Fruit fly (Drosophila melanogaster) whole organism, embryonic: Measurements from ENCODE around the gene plum.
A peak's percentile ranks its signal among the peaks of the same experiment; 100 is the strongest.

Source experiments
- Ada2b ChIP-seq: fragments of 200-800 bp; sonication (Bioruptor generic); IDR thresholded peaks from 2 replicates; pipeline ENCODE4 v1.3.6; 2022; ENCODE audit warnings: missing biosample characterization, missing genetic modification characterization
- Adf1 ChIP-seq: fragments of 200-800 bp; sonication (Bioruptor generic); IDR thresholded peaks from 2 replicates; pipeline ENCODE4 v1.3.6; 2022; ENCODE audit warnings: missing biosample characterization, missing genetic modification characterization
- Aef1 ChIP-seq: fragments of 200-800 bp; sonication (Bioruptor generic); IDR thresholded peaks from 3 replicates; pipeline ENCODE4 v1.3.6; 2022; ENCODE audit warnings: missing biosample characterization, missing genetic modification characterization
- Asciz ChIP-seq: fragments of 200-800 bp; sonication (Bioruptor generic); optimal IDR thresholded peaks from 2 replicates; lab custom pipeline; 2017; ENCODE audit warnings: missing biosample characterization, mild to moderate bottlenecking, missing genetic modification characterization, missing genetic modification reagents
- CG10147 ChIP-seq: fragments of 200-800 bp; sonication (Bioruptor generic); optimal IDR thresholded peaks from 2 replicates; lab custom pipeline; 2019; ENCODE audit warnings: missing biosample characterization, mild to moderate bottlenecking, missing genetic modification characterization, moderate library complexity
- CG1024 ChIP-seq: fragments of 200-800 bp; sonication (Bioruptor generic); IDR thresholded peaks from 2 replicates; pipeline ENCODE4 v1.3.6; 2022; ENCODE audit warnings: missing biosample characterization, missing genetic modification characterization
- CG10431 ChIP-seq: fragments of 200-800 bp; sonication (Bioruptor generic); optimal IDR thresholded peaks from 3 replicates; lab custom pipeline; 2018; ENCODE audit warnings: missing biosample characterization, mild to moderate bottlenecking, missing genetic modification characterization
- CG11247 ChIP-seq: fragments of 200-800 bp; sonication (Bioruptor generic); IDR thresholded peaks from 2 replicates; pipeline ENCODE4 v1.3.6; 2022; ENCODE audit warnings: missing biosample characterization, missing genetic modification characterization
- CG12155 ChIP-seq: fragments of 200-800 bp; sonication (Bioruptor generic); optimal IDR thresholded peaks from 3 replicates; lab custom pipeline; 2016; ENCODE audit warnings: missing biosample characterization, missing genetic modification characterization
- CG12236 ChIP-seq: fragments of 200-800 bp; sonication (Bioruptor generic); optimal IDR thresholded peaks from 2 replicates; lab custom pipeline; 2016; ENCODE audit warnings: missing biosample characterization, missing genetic modification characterization
- CG12391 ChIP-seq: fragments of 200-800 bp; sonication (Bioruptor generic); optimal IDR thresholded peaks from 3 replicates; lab custom pipeline; 2018; ENCODE audit warnings: missing biosample characterization, mild to moderate bottlenecking, missing genetic modification characterization, moderate library complexity
- CG12744 ChIP-seq: fragments of 200-800 bp; sonication (Bioruptor generic); optimal IDR thresholded peaks from 2 replicates; lab custom pipeline; 2016; ENCODE audit warnings: missing biosample characterization, missing genetic modification characterization
- CG12942 ChIP-seq: fragments of 200-800 bp; sonication (Bioruptor generic); optimal IDR thresholded peaks from 3 replicates; lab custom pipeline; 2016; ENCODE audit warnings: missing biosample characterization, missing genetic modification characterization
- CG13775 ChIP-seq: fragments of 200-800 bp; sonication (Bioruptor generic); optimal IDR thresholded peaks from 3 replicates; lab custom pipeline; 2017; ENCODE audit warnings: missing biosample characterization, mild to moderate bottlenecking, missing genetic modification characterization
- CG13894 ChIP-seq: fragments of 200-800 bp; sonication (Bioruptor generic); optimal IDR thresholded peaks from 3 replicates; lab custom pipeline; 2018; ENCODE audit warnings: missing biosample characterization, mild to moderate bottlenecking, missing genetic modification characterization, moderate library complexity
- CG14441 ChIP-seq: fragments of 200-800 bp; sonication (Bioruptor generic); IDR thresholded peaks from 2 replicates; pipeline ENCODE4 v1.3.6; 2022; ENCODE audit warnings: missing biosample characterization, missing genetic modification characterization
- CG30431 ChIP-seq: fragments of 200-800 bp; sonication (Bioruptor generic); optimal IDR thresholded peaks from 2 replicates; lab custom pipeline; 2017; ENCODE audit warnings: missing biosample characterization, missing genetic modification characterization
- CG32532 ChIP-seq: fragments of 200-800 bp; sonication (Bioruptor generic); IDR thresholded peaks from 2 replicates; pipeline ENCODE4 v1.3.6; 2022; ENCODE audit warnings: missing biosample characterization, missing genetic modification characterization
- CG4820 ChIP-seq: fragments of 200-800 bp; sonication (Bioruptor generic); optimal IDR thresholded peaks from 3 replicates; lab custom pipeline; 2016; ENCODE audit warnings: missing biosample characterization, missing genetic modification characterization
- CG6765 ChIP-seq: fragments of 200-800 bp; sonication (Bioruptor generic); optimal IDR thresholded peaks from 3 replicates; lab custom pipeline; 2017; ENCODE audit warnings: missing biosample characterization, mild to moderate bottlenecking, missing genetic modification characterization
- CG6854 ChIP-seq: fragments of 200-800 bp; sonication (Bioruptor generic); optimal IDR thresholded peaks from 3 replicates; lab custom pipeline; 2017; ENCODE audit warnings: missing biosample characterization, mild to moderate bottlenecking, missing genetic modification characterization
- CG8089 ChIP-seq: fragments of 200-800 bp; sonication (Bioruptor generic); optimal IDR thresholded peaks from 3 replicates; lab custom pipeline; 2016; ENCODE audit warnings: missing biosample characterization, missing genetic modification characterization
- CG8281 ChIP-seq: fragments of 200-800 bp; sonication (Bioruptor generic); optimal IDR thresholded peaks from 2 replicates; lab custom pipeline; 2018; ENCODE audit warnings: missing biosample characterization, mild to moderate bottlenecking, missing genetic modification characterization, moderate library complexity
- CG8478 ChIP-seq: fragments of >200 bp; optimal IDR thresholded peaks from 2 replicates; lab custom pipeline; 2018
- CrebB ChIP-seq: fragments of 200-800 bp; sonication (Bioruptor generic); optimal IDR thresholded peaks from 3 replicates; lab custom pipeline; 2018; ENCODE audit warnings: missing biosample characterization, mild to moderate bottlenecking, missing genetic modification characterization
- Drgx ChIP-seq: fragments of 200-800 bp; sonication (Bioruptor generic); IDR thresholded peaks from 2 replicates; pipeline ENCODE4 v1.3.6; 2022; ENCODE audit warnings: missing biosample characterization, missing genetic modification characterization
- Hr39 ChIP-seq: fragments of >200 bp; optimal IDR thresholded peaks from 2 replicates; lab custom pipeline; 2017
- Lhr ChIP-seq: fragments of 200-800 bp; sonication (Bioruptor generic); optimal IDR thresholded peaks from 3 replicates; lab custom pipeline; 2017; ENCODE audit warnings: mild to moderate bottlenecking, missing biosample characterization, missing genetic modification reagents, missing genetic modification characterization
- MTF-1 ChIP-seq: fragments of 200-800 bp; sonication (Bioruptor generic); optimal IDR thresholded peaks from 2 replicates; lab custom pipeline; 2018; ENCODE audit warnings: missing biosample characterization, mild to moderate bottlenecking, missing genetic modification characterization, borderline replicate concordance
- NK7.1 ChIP-seq: fragments of 200-800 bp; sonication (Bioruptor generic); optimal IDR thresholded peaks from 3 replicates; lab custom pipeline; 2016; ENCODE audit warnings: missing biosample characterization, missing genetic modification characterization
- Nf-YC ChIP-seq: fragments of 200-800 bp; optimal IDR thresholded peaks from 3 replicates; lab custom pipeline; 2019; ENCODE audit warnings: missing biosample characterization, mild to moderate bottlenecking, missing genetic modification characterization, moderate library complexity
- Pdp1 ChIP-seq, 2 experiments: fragments of 200-800 bp; sonication (Bioruptor generic); optimal IDR thresholded peaks; 3 replicates each; lab custom pipeline; 2016; ENCODE audit warnings: missing biosample characterization in 2 of 2, missing genetic modification characterization in 2 of 2, mild to moderate bottlenecking in 1 of 2, moderate library complexity in 1 of 2
- amos ChIP-seq: fragments of 200-800 bp; sonication (Bioruptor generic); IDR thresholded peaks from 2 replicates; pipeline ENCODE4 v1.3.6; 2022; ENCODE audit warnings: missing biosample characterization, missing genetic modification characterization; ENCODE audit not compliant: partially characterized antibody
- chn ChIP-seq: fragments of 200-800 bp; sonication (Bioruptor generic); optimal IDR thresholded peaks from 2 replicates; lab custom pipeline; 2016; ENCODE audit warnings: missing biosample characterization, missing genetic modification characterization
- corto ChIP-seq: fragments of 200-800 bp; sonication (Bioruptor generic); optimal IDR thresholded peaks from 2 replicates; lab custom pipeline; 2016; ENCODE audit warnings: missing biosample characterization, mild to moderate bottlenecking, missing genetic modification characterization, moderate library complexity
- crp ChIP-seq, 2 experiments: fragments of 200-800 bp; sonication (Bioruptor generic); optimal IDR thresholded peaks; 2 replicates in 1 of 2; 3 replicates in 1 of 2; lab custom pipeline; 2017; ENCODE audit warnings: missing biosample characterization in 2 of 2, missing genetic modification characterization in 2 of 2, mild to moderate bottlenecking in 1 of 2, moderate library complexity in 1 of 2
- danr ChIP-seq: fragments of 200-800 bp; sonication (Bioruptor generic); IDR thresholded peaks from 2 replicates; pipeline ENCODE4 v1.3.6; 2022; ENCODE audit warnings: missing biosample characterization, missing genetic modification characterization
- dimm ChIP-seq: fragments of 200-800 bp; sonication (Bioruptor generic); IDR thresholded peaks from 2 replicates; pipeline ENCODE4 v1.3.6; 2022; ENCODE audit warnings: missing biosample characterization, missing genetic modification characterization
- jigr1 ChIP-seq: fragments of 200-800 bp; sonication (Bioruptor generic); IDR thresholded peaks from 3 replicates; pipeline ENCODE4 v1.3.6; 2022; ENCODE audit warnings: missing biosample characterization, missing genetic modification characterization
- lab ChIP-seq: fragments of 200-800 bp; sonication (Bioruptor generic); optimal IDR thresholded peaks from 3 replicates; lab custom pipeline; 2017; ENCODE audit warnings: missing biosample characterization, missing genetic modification characterization, mild to moderate bottlenecking, moderate library complexity, missing genetic modification reagents
- lbe ChIP-seq: fragments of 200-800 bp; sonication (Bioruptor generic); optimal IDR thresholded peaks from 2 replicates; lab custom pipeline; 2016; ENCODE audit warnings: missing biosample characterization, mild to moderate bottlenecking, missing genetic modification characterization
- lilli ChIP-seq: fragments of 200-800 bp; sonication (Bioruptor generic); optimal IDR thresholded peaks from 3 replicates; lab custom pipeline; 2016; ENCODE audit warnings: missing biosample characterization, missing genetic modification characterization
- nerfin-2 ChIP-seq: fragments of 200-800 bp; sonication (Bioruptor generic); IDR thresholded peaks from 2 replicates; pipeline ENCODE4 v1.3.6; 2022; ENCODE audit warnings: missing biosample characterization, missing genetic modification characterization; ENCODE audit not compliant: partially characterized antibody
- onecut ChIP-seq: fragments of 200-800 bp; sonication (Bioruptor generic); IDR thresholded peaks from 2 replicates; pipeline ENCODE4 v1.3.6; 2022; ENCODE audit warnings: missing biosample characterization, missing genetic modification characterization
- org-1 ChIP-seq: fragments of 200-800 bp; sonication (Bioruptor generic); optimal IDR thresholded peaks from 2 replicates; lab custom pipeline; 2017; ENCODE audit warnings: missing biosample characterization, missing genetic modification characterization
- seq ChIP-seq: fragments of 200-800 bp; sonication (Bioruptor generic); IDR thresholded peaks from 2 replicates; pipeline ENCODE4 v1.3.6; 2022; ENCODE audit warnings: missing biosample characterization, missing genetic modification characterization
- sima ChIP-seq: fragments of 200-800 bp; sonication (Bioruptor generic); optimal IDR thresholded peaks from 2 replicates; lab custom pipeline; 2016; ENCODE audit warnings: missing biosample characterization, missing genetic modification characterization
- sqz ChIP-seq: fragments of 200-800 bp; sonication (Bioruptor generic); optimal IDR thresholded peaks from 3 replicates; lab custom pipeline; 2018; ENCODE audit warnings: missing biosample characterization, mild to moderate bottlenecking, missing genetic modification characterization
- tap ChIP-seq: fragments of 200-800 bp; optimal IDR thresholded peaks from 3 replicates; lab custom pipeline; 2019; ENCODE audit warnings: missing biosample characterization, mild to moderate bottlenecking, missing genetic modification characterization, moderate library complexity
- unpg ChIP-seq: fragments of 200-800 bp; sonication (Bioruptor generic); optimal IDR thresholded peaks from 3 replicates; lab custom pipeline; 2018; ENCODE audit warnings: missing biosample characterization, mild to moderate bottlenecking, missing genetic modification characterization, moderate library complexity
- vfl ChIP-seq: fragments of 200-800 bp; sonication (Bioruptor generic); optimal IDR thresholded peaks from 2 replicates; lab custom pipeline; 2016; ENCODE audit warnings: missing biosample characterization, missing genetic modification characterization
- yki ChIP-seq: fragments of >200 bp; optimal IDR thresholded peaks from 3 replicates; lab custom pipeline; 2018

The plum gene

dm6 chr3R:26507838-26508237, 27.2 kb downstream of the plum start:
- TF ChIP-seq nerfin-2 (GFP tag; lab: Robert Waterston, UW), result no peak
- TF ChIP-seq CG11247 (GFP tag; lab: Robert Waterston, UW), result no peak
- no peak for TF ChIP-seq Nf-YC
- TF ChIP-seq Drgx (GFP tag; lab: Robert Waterston, UW), result 0 out of 2 replicates have a peak, but pooled peaks have one; percentile 31
- TF ChIP-seq Aef1 (GFP tag; lab: Robert Waterston, UW), result 0 out of 3 replicates have a peak, but pooled peaks have one; percentile 10
- TF ChIP-seq corto (GFP tag; lab: Kevin White, UChicago), result peak; percentile 49
- TF ChIP-seq CG4820 (GFP tag; lab: Kevin White, UChicago), result no peak
- no peak for TF ChIP-seq CG10147 (GFP tag; lab: Kevin White, UChicago)
- TF ChIP-seq CG30431 (GFP tag; lab: Kevin White, UChicago), result no peak
- no peak for TF ChIP-seq CG8089
- TF ChIP-seq CG32532, result no peak
- no peak for TF ChIP-seq seq (GFP tag; lab: Robert Waterston, UW)
- TF ChIP-seq CG6854 (GFP tag; lab: Kevin White, UChicago), result no peak
- no peak for TF ChIP-seq CG6765
- TF ChIP-seq CG13775, result no peak
- TF ChIP-seq Pdp1 (GFP tag; optimal IDR thresholded peaks at IDR 0.05; lab: Kevin White, UChicago), result no peak
- no peak for TF ChIP-seq CG12391 (tag; lab: Kevin White, UChicago)
- TF ChIP-seq CG1024 (GFP tag; lab: Robert Waterston, UW), result no peak
- peak; percentile 46 for TF ChIP-seq lbe (GFP tag; lab: Kevin White, UChicago)
- TF ChIP-seq Adf1, result no peak
- TF ChIP-seq vfl (GFP tag; lab: Kevin White, UChicago), result no peak
- TF ChIP-seq CG10431 (GFP tag; lab: Kevin White, UChicago), result no peak
- no peak for TF ChIP-seq CG12744 (GFP tag; lab: Kevin White, UChicago)

DNA sequence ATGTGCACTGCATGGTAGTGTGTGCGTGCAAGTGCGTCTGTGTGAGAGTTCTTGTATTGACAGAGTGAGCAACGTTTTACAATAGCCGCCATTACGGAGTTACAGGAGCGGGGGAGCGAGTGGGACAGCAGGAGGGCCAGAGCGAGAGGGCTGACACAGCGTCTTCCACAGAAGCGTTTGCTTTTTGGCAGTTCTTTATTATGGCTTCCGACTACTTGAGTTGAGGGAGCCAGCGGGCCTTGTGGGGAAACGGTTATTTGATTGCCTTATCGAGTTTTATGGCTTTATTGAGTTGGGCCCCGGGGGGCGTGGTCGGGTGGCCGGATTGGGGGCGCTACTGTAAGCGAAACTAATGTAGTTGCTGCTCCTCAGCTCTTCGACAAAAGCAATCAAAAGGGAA, 31.7 kb downstream of the plum start:
- TF ChIP-seq MTF-1 (GFP tag; lab: Kevin White, UChicago) (no peak), Hr39 (lab: Kevin White, UChicago) (no peak), dimm (GFP tag; lab: Robert Waterston, UW) (no peak), amos (no peak), CG8478 (lab: Kevin White, UChicago) (no peak), Pdp1 (GFP tag; optimal IDR thresholded peaks at IDR 0.05; lab: Kevin White, UChicago) (no peak), lilli (GFP tag; lab: Kevin White, UChicago) (no peak), Lhr (GFP tag; lab: Kevin White, UChicago) (no peak), Ada2b (no peak), unpg (GFP tag; lab: Kevin White, UChicago) (no peak), chn (GFP tag; lab: Kevin White, UChicago) (no peak), CG6765 (no peak), CG13894 (tag; lab: Kevin White, UChicago) (peak; percentile 32), Aef1 (GFP tag; lab: Robert Waterston, UW) (no peak), vfl (GFP tag; lab: Kevin White, UChicago) (no peak), org-1 (GFP tag; lab: Kevin White, UChicago) (no peak), CG12236 (no peak), NK7.1 (GFP tag; lab: Kevin White, UChicago) (no peak), danr (GFP tag; lab: Robert Waterston, UW) (no peak), Asciz (GFP tag; lab: Kevin White, UChicago) (no peak), CG12155 (no peak), tap (tag; lab: Kevin White, UChicago) (no peak), sima (GFP tag; lab: Kevin White, UChicago) (no peak), sqz (no peak), yki (lab: Kevin White, UChicago) (no peak), CG8281 (tag; lab: Kevin White, UChicago) (peak; percentile 30), lab (GFP tag; lab: Kevin White, UChicago) (no peak), CrebB (tag; lab: Kevin White, UChicago) (no peak), CG14441 (GFP tag; lab: Robert Waterston, UW) (0 out of 2 replicates have a peak, but pooled peaks have one; percentile 7), CG12942 (GFP tag; lab: Kevin White, UChicago) (no peak), jigr1 (GFP tag; lab: Robert Waterston, UW) (no peak), onecut (GFP tag; lab: Robert Waterston, UW) (no peak), crp (GFP tag; optimal IDR thresholded peaks at IDR 0.05; lab: Kevin White, UChicago) (no peak)
